Worm (Caenorhabditis elegans) whole organism, L4 larva: ENCODE measurements around the gene patr-1.
A peak's percentile ranks its signal among the peaks of the same experiment; 100 is the strongest.
"Not testable (repeated sequence)": the region's sequence is repeated elsewhere in the genome, so short reads cannot be mapped to it uniquely, and the experiment has no call there.

Experiments used
- D1046.2 ChIP-seq: fragments of 200-800 bp; sonication (Bioruptor generic); IDR thresholded peaks from 2 replicates; pipeline ENCODE4 v1.3.6; 2022; ENCODE audit warnings: missing genetic modification characterization, missing compliant biosample characterization
- F10B5.3 ChIP-seq: sonication (generic microtip); optimal IDR thresholded peaks from 2 replicates; lab custom pipeline; 2016; ENCODE audit warnings: mild to moderate bottlenecking, missing genetic modification characterization, missing compliant biosample characterization
- F44E2.7 ChIP-seq: fragments of 200-800 bp; sonication (Bioruptor generic); IDR thresholded peaks from 2 replicates; pipeline ENCODE4 v2.1.2; 2022; ENCODE audit warnings: missing genetic modification characterization, missing compliant biosample characterization
- T26A8.4 ChIP-seq: fragments of 200-800 bp; sonication (Bioruptor generic); IDR thresholded peaks from 2 replicates; pipeline ENCODE4 v1.3.6; 2022; ENCODE audit warnings: missing genetic modification characterization, missing compliant biosample characterization
- Y48G9A.11 ChIP-seq: fragments of 200-800 bp; sonication (Bioruptor generic); IDR thresholded peaks from 2 replicates; pipeline ENCODE4 v1.3.6; 2022; ENCODE audit warnings: missing genetic modification reagents, missing genetic modification characterization, missing compliant biosample characterization
- ZK337.2 ChIP-seq: fragments of 200-800 bp; sonication (Bioruptor generic); IDR thresholded peaks from 2 replicates; pipeline ENCODE4 v1.3.6; 2022; ENCODE audit warnings: missing genetic modification reagents, missing genetic modification characterization, missing compliant biosample characterization
- ceh-20 ChIP-seq: fragments of 200-800 bp; sonication (Bioruptor generic); IDR thresholded peaks from 2 replicates; pipeline ENCODE4 v1.3.6; 2022; ENCODE audit warnings: missing genetic modification reagents, missing genetic modification characterization, missing compliant biosample characterization
- ceh-28 ChIP-seq: fragments of 150-350 bp; optimal IDR thresholded peaks from 2 replicates; lab custom pipeline; 2014; ENCODE audit warnings: missing biosample characterization, missing genetic modification reagents, missing genetic modification characterization
- ceh-44 ChIP-seq: fragments of 200-800 bp; sonication (Bioruptor generic); IDR thresholded peaks from 2 replicates; pipeline ENCODE4 v1.3.6; 2022; ENCODE audit warnings: missing genetic modification reagents, missing genetic modification characterization, missing compliant biosample characterization
- ces-1 ChIP-seq: fragments of 150-350 bp; sonication (generic microtip); optimal IDR thresholded peaks from 4 replicates; lab custom pipeline; 2014; ENCODE audit warnings: missing biosample characterization, missing genetic modification reagents, missing genetic modification characterization
- ctbp-1 ChIP-seq: fragments of 200-800 bp; sonication (Bioruptor generic); IDR thresholded peaks from 2 replicates; pipeline ENCODE4 v1.3.6; 2022; ENCODE audit warnings: missing genetic modification reagents, missing genetic modification characterization, missing compliant biosample characterization
- daf-16 ChIP-seq, 3 experiments: sonication (generic microtip); optimal IDR thresholded peaks; 2 replicates each; lab custom pipeline; 2016 to 2017; ENCODE audit warnings: missing genetic modification characterization in 3 of 3, missing genetic modification reagents in 3 of 3, mild to moderate bottlenecking in 2 of 3, missing compliant biosample characterization in 2 of 3, missing biosample characterization in 1 of 3, moderate library complexity in 1 of 3
- daf-19 ChIP-seq: fragments of 200-800 bp; sonication (Bioruptor generic); conservative IDR thresholded peaks from 2 replicates; pipeline ENCODE4 v1.3.6; 2022; ENCODE audit warnings: missing genetic modification characterization, missing compliant biosample characterization
- dmd-9 ChIP-seq: fragments of 200-800 bp; sonication (Bioruptor generic); IDR thresholded peaks from 2 replicates; pipeline ENCODE4 v1.3.6; 2022; ENCODE audit warnings: missing genetic modification reagents, missing genetic modification characterization, missing compliant biosample characterization
- duxl-1 ChIP-seq: sonication (generic microtip); optimal IDR thresholded peaks from 2 replicates; lab custom pipeline; 2016; ENCODE audit warnings: mild to moderate bottlenecking, missing genetic modification characterization, moderate library complexity, missing compliant biosample characterization; ENCODE audit not compliant: poor library complexity
- dve-1 ChIP-seq: sonication (generic microtip); optimal IDR thresholded peaks from 2 replicates; lab custom pipeline; 2017; ENCODE audit warnings: antibody characterized with exemption, mild to moderate bottlenecking, missing genetic modification characterization, missing compliant biosample characterization; ENCODE audit not compliant: insufficient read depth
- fkh-10 ChIP-seq: fragments of 150-350 bp; optimal IDR thresholded peaks from 2 replicates; lab custom pipeline; 2014; ENCODE audit warnings: missing biosample characterization, missing genetic modification reagents, missing genetic modification characterization
- fos-1 ChIP-seq: fragments of 150-350 bp; optimal IDR thresholded peaks from 2 replicates; lab custom pipeline; 2014; ENCODE audit warnings: missing biosample characterization, missing genetic modification characterization
- hlh-11 ChIP-seq: fragments of 200-800 bp; sonication (Bioruptor generic); optimal IDR thresholded peaks from 2 replicates; lab custom pipeline; 2018; ENCODE audit warnings: mild to moderate bottlenecking, missing genetic modification characterization, missing compliant biosample characterization
- hmg-1.1 ChIP-seq: fragments of 200-800 bp; sonication (Bioruptor generic); IDR thresholded peaks from 2 replicates; pipeline ENCODE4 v1.3.6; 2022; ENCODE audit warnings: missing genetic modification reagents, missing genetic modification characterization, missing compliant biosample characterization
- jun-1 ChIP-seq: fragments of 150-350 bp; optimal IDR thresholded peaks from 2 replicates; lab custom pipeline; 2014; ENCODE audit warnings: missing biosample characterization, missing genetic modification reagents, missing genetic modification characterization
- lim-7 ChIP-seq: fragments of 200-800 bp; sonication (Bioruptor generic); IDR thresholded peaks from 2 replicates; pipeline ENCODE4 v1.3.6; 2022; ENCODE audit warnings: missing genetic modification characterization, missing compliant biosample characterization
- lin-1 ChIP-seq: fragments of 200-800 bp; sonication (Bioruptor generic); IDR thresholded peaks from 2 replicates; pipeline ENCODE4 v1.3.6; 2022; ENCODE audit warnings: missing genetic modification reagents, missing genetic modification characterization, missing compliant biosample characterization
- lin-13 ChIP-seq: fragments of 150-350 bp; optimal IDR thresholded peaks from 2 replicates; lab custom pipeline; 2014; ENCODE audit warnings: missing biosample characterization, missing genetic modification reagents, missing genetic modification characterization
- lin-29 ChIP-seq: fragments of 200-800 bp; sonication (Bioruptor generic); IDR thresholded peaks from 2 replicates; pipeline ENCODE4 v1.3.6; 2022; ENCODE audit warnings: missing genetic modification reagents, missing genetic modification characterization, missing compliant biosample characterization
- lin-38 ChIP-seq: fragments of 200-800 bp; sonication (Bioruptor generic); IDR thresholded peaks from 2 replicates; pipeline ENCODE4 v1.3.6; 2022; ENCODE audit warnings: missing genetic modification reagents, missing genetic modification characterization, missing compliant biosample characterization
- lir-3 ChIP-seq: sonication (generic microtip); optimal IDR thresholded peaks from 2 replicates; lab custom pipeline; 2016; ENCODE audit warnings: mild to moderate bottlenecking, missing genetic modification characterization, missing compliant biosample characterization
- lsy-2 ChIP-seq, 2 experiments: fragments of 150-350 bp in 1 of 2; sonication (generic microtip) in 1 of 2; optimal IDR thresholded peaks; 2 replicates each; lab custom pipeline; 2014 to 2017; ENCODE audit warnings: missing biosample characterization in 2 of 2, missing genetic modification characterization in 2 of 2
- madf-9 ChIP-seq: fragments of 200-800 bp; sonication (Bioruptor generic); conservative IDR thresholded peaks from 2 replicates; pipeline ENCODE4 v1.3.6; 2022; ENCODE audit warnings: missing genetic modification reagents, missing genetic modification characterization, missing compliant biosample characterization
- mep-1 ChIP-seq: fragments of 150-350 bp; sonication (generic microtip); optimal IDR thresholded peaks from 3 replicates; lab custom pipeline; 2014; ENCODE audit warnings: missing biosample characterization, missing genetic modification characterization
- mxl-3 ChIP-seq: fragments of 200-800 bp; sonication (Bioruptor generic); optimal IDR thresholded peaks from 2 replicates; lab custom pipeline; 2018; ENCODE audit warnings: mild to moderate bottlenecking, missing genetic modification characterization, missing compliant biosample characterization
- nhr-102 ChIP-seq: sonication (generic microtip); optimal IDR thresholded peaks from 2 replicates; lab custom pipeline; 2016; ENCODE audit warnings: mild to moderate bottlenecking, missing genetic modification characterization, moderate library complexity, missing compliant biosample characterization
- nhr-6 ChIP-seq: fragments of 150-350 bp; optimal IDR thresholded peaks from 2 replicates; lab custom pipeline; 2014; ENCODE audit warnings: missing biosample characterization, missing genetic modification characterization
- pha-4 ChIP-seq, 2 experiments: fragments of 150-350 bp in 1 of 2; fragments of 200-800 bp in 1 of 2; sonication (Bioruptor generic) in 1 of 2; IDR thresholded peaks in 1 of 2; optimal IDR thresholded peaks in 1 of 2; 2 replicates each; pipeline versions ENCODE4 v1.3.6 to Lab custom; 2014 to 2022; ENCODE audit warnings: missing genetic modification characterization in 2 of 2, missing genetic modification reagents in 2 of 2, missing biosample characterization in 1 of 2, missing compliant biosample characterization in 1 of 2
- php-3 ChIP-seq: fragments of 200-800 bp; sonication (Bioruptor generic); IDR thresholded peaks from 2 replicates; pipeline ENCODE4 v1.3.6; 2022; ENCODE audit warnings: missing genetic modification reagents, missing genetic modification characterization, missing compliant biosample characterization
- rbr-2 ChIP-seq: sonication (generic microtip); optimal IDR thresholded peaks from 2 replicates; lab custom pipeline; 2016; ENCODE audit warnings: missing genotype, missing genetic modification characterization, missing compliant biosample characterization
- saeg-2 ChIP-seq: fragments of 200-800 bp; sonication (Bioruptor generic); IDR thresholded peaks from 2 replicates; pipeline ENCODE4 v1.3.6; 2022; ENCODE audit warnings: missing genetic modification reagents, missing genetic modification characterization, missing compliant biosample characterization
- spr-1 ChIP-seq: sonication (generic microtip); optimal IDR thresholded peaks from 2 replicates; lab custom pipeline; 2016; ENCODE audit warnings: mild to moderate bottlenecking, missing genetic modification characterization, missing compliant biosample characterization
- spr-3 ChIP-seq: fragments of 200-800 bp; sonication (Bioruptor generic); optimal IDR thresholded peaks from 2 replicates; lab custom pipeline; 2018; ENCODE audit warnings: mild to moderate bottlenecking, missing genetic modification characterization, missing compliant biosample characterization
- tra-1 ChIP-seq: fragments of 200-800 bp; sonication (Bioruptor generic); IDR thresholded peaks from 2 replicates; pipeline ENCODE4 v1.3.6; 2022; ENCODE audit warnings: missing genetic modification reagents, missing genetic modification characterization, missing compliant biosample characterization
- unc-130 ChIP-seq: sonication (generic microtip); optimal IDR thresholded peaks from 2 replicates; lab custom pipeline; 2016; ENCODE audit warnings: missing genetic modification reagents, missing genetic modification characterization, missing compliant biosample characterization
- unc-62 ChIP-seq, 3 experiments: fragments of 150-350 bp in 1 of 3; sonication (generic microtip); optimal IDR thresholded peaks in 2 of 3; peaks in 1 of 3; 1 replicate in 1 of 3; 2 replicates in 2 of 3; lab custom pipeline; 2014 to 2017; ENCODE audit warnings: missing biosample characterization in 3 of 3, missing genetic modification characterization in 3 of 3, missing genetic modification reagents in 3 of 3, missing genotype in 1 of 3
- vab-7 ChIP-seq: fragments of 200-800 bp; sonication (Bioruptor generic); IDR thresholded peaks from 2 replicates; pipeline ENCODE4 v1.3.6; 2022; ENCODE audit warnings: missing genetic modification reagents, missing genetic modification characterization, missing compliant biosample characterization
- zip-11 ChIP-seq: fragments of 200-800 bp; sonication (Bioruptor generic); IDR thresholded peaks from 2 replicates; pipeline ENCODE4 v1.3.6; 2022; ENCODE audit warnings: missing genetic modification characterization, missing compliant biosample characterization
- zip-2 ChIP-seq: fragments of 150-350 bp; optimal IDR thresholded peaks from 2 replicates; lab custom pipeline; 2014; ENCODE audit warnings: missing biosample characterization, missing genetic modification characterization
- ztf-11 ChIP-seq: fragments of 150-350 bp; optimal IDR thresholded peaks from 2 replicates; lab custom pipeline; 2014; ENCODE audit warnings: missing biosample characterization, missing genetic modification characterization
- ztf-7 ChIP-seq: fragments of 150-350 bp; optimal IDR thresholded peaks from 2 replicates; lab custom pipeline; 2014; ENCODE audit warnings: missing biosample characterization, missing genetic modification characterization

Gene patr-1

ce11 chrII:11761806-11762512, 15.8 kb downstream of the patr-1 start (continued):
- TF ChIP-seq rbr-2 (tag; lab: Kevin White, UChicago) (peak; percentile 9), nhr-102 (tag; lab: Kevin White, UChicago) (no peak), lin-29 (no peak), T26A8.4 (peak; percentile 83), madf-9 (GFP tag; lab: Robert Waterston, UW) (no peak; the same call in 1 of the 2 replicates), Y48G9A.11 (GFP tag; lab: Robert Waterston, UW) (no peak), lin-1 (GFP tag; lab: Robert Waterston, UW) (peak; percentile 43; the same call in 1 of the 2 replicates), fkh-10 (GFP tag; lab: Kevin White, UChicago) (no peak), ztf-11 (tag; lab: Kevin White, UChicago) (no peak), ceh-20 (no peak), jun-1 (tag; lab: Kevin White, UChicago) (no peak), dmd-9 (GFP tag; lab: Robert Waterston, UW) (0 out of 2 replicates have a peak, but pooled peaks have one; percentile 24), mep-1 (tag; lab: Kevin White, UChicago) (peak; percentile 90), ces-1 (GFP tag; lab: Kevin White, UChicago) (no peak), lsy-2 (tag; optimal IDR thresholded peaks at IDR 0.05; lab: Kevin White, UChicago) (peak in 1 of 2 experiments; percentile 86), D1046.2 (GFP tag; lab: Robert Waterston, UW) (no peak), daf-19 (peak; percentile 91; the same call in 1 of the 2 replicates), tra-1 (GFP tag; lab: Robert Waterston, UW) (0 out of 2 replicates have a peak, but pooled peaks have one; percentile 25), ceh-44 (no peak), spr-1 (tag; lab: Kevin White, UChicago) (no peak), ceh-28 (no peak), mxl-3 (GFP tag; lab: Kevin White, UChicago) (no peak), duxl-1 (no peak), spr-3 (GFP tag; lab: Kevin White, UChicago) (no peak), ctbp-1 (GFP tag; lab: Robert Waterston, UW) (peak; percentile 94), hlh-11 (peak; percentile 39), nhr-6 (tag; lab: Kevin White, UChicago) (peak; percentile 34), saeg-2 (GFP tag; lab: Robert Waterston, UW) (0 out of 2 replicates have a peak, but pooled peaks have one; percentile 25), hmg-1.1 (GFP tag; lab: Robert Waterston, UW) (peak; percentile 73), fos-1 (tag; lab: Kevin White, UChicago) (no peak), php-3 (peak; percentile 71), unc-130 (GFP tag; lab: Kevin White, UChicago) (no peak), ztf-7 (tag; lab: Kevin White, UChicago) (peak; percentile 24)

ce11 chrII:11759277-11759676, 18.5 kb downstream of the patr-1 start, which contains the start of the genes F44E5.4 and F44E5.5:
Gene F44E5.4, minus strand, starts transcription at chrII:11759311.
Gene F44E5.5, plus strand, starts transcription at chrII:11759662.
- TF ChIP-seq hlh-11 (peak; percentile 100), vab-7 (GFP tag; lab: Robert Waterston, UW) (peak; percentile 98), dve-1 (tag; lab: Kevin White, UChicago) (peak; percentile 89), F44E2.7 (GFP tag; lab: Robert Waterston, UW) (peak; percentile 95), lin-38 (peak; percentile 91), hmg-1.1 (GFP tag; lab: Robert Waterston, UW) (peak; percentile 99), zip-2 (peak; percentile 81), spr-3 (GFP tag; lab: Kevin White, UChicago) (peak; percentile 95), lin-13 (GFP tag; lab: Kevin White, UChicago) (peak; percentile 64), zip-11 (GFP tag; lab: Robert Waterston, UW) (peak; percentile 95), nhr-102 (tag; lab: Kevin White, UChicago) (peak; percentile 93), lir-3 (tag; lab: Kevin White, UChicago) (peak; percentile 63), lim-7 (GFP tag; lab: Robert Waterston, UW) (peak; percentile 90), lin-29 (peak; percentile 100), pha-4 (GFP tag; IDR thresholded peaks at IDR 0.05; lab: Robert Waterston, UW) (peak; percentile 99), ZK337.2 (GFP tag; lab: Robert Waterston, UW) (peak; percentile 80), dmd-9 (GFP tag; lab: Robert Waterston, UW) (peak; percentile 98), unc-62 (GFP tag; optimal IDR thresholded peaks at IDR 0.05 in 1 of 2; lab: Kevin White, UChicago) (peak in 1 of 2 experiments; percentile 96), daf-16 (GFP tag; optimal IDR thresholded peaks at IDR 0.05; lab: Kevin White, UChicago) (peak; percentile 39 to 97), daf-16 (tag; optimal IDR thresholded peaks at IDR 0.05; lab: Kevin White, UChicago) (peak; percentile 58), F10B5.3 (tag; lab: Kevin White, UChicago) (peak; percentile 89)
- not testable (repeated sequence) for TF ChIP-seq pha-4, unc-62 (tag; optimal IDR thresholded peaks at IDR 0.05; lab: Kevin White, UChicago)
